Worm (Caenorhabditis elegans): ENCODE data around the gene let-418.

ce11 chrV:5825478-5825877, 1.2 kb upstream of the let-418 start:
- TF ChIP-seq ceh-16 (tag; optimal IDR thresholded peaks at IDR 0.05) (no peak), lin-39 (tag; optimal IDR thresholded peaks at IDR 0.05) (no peak), nhr-129 (tag; optimal IDR thresholded peaks at IDR 0.05) (no peak), nhr-77 (tag; optimal IDR thresholded peaks at IDR 0.05) (no peak)

All from whole organism, L2 larva.